Worm (Caenorhabditis elegans): Measurements from ENCODE around the gene Y57A10A.2.

Y57A10A.2 gene

DNA sequence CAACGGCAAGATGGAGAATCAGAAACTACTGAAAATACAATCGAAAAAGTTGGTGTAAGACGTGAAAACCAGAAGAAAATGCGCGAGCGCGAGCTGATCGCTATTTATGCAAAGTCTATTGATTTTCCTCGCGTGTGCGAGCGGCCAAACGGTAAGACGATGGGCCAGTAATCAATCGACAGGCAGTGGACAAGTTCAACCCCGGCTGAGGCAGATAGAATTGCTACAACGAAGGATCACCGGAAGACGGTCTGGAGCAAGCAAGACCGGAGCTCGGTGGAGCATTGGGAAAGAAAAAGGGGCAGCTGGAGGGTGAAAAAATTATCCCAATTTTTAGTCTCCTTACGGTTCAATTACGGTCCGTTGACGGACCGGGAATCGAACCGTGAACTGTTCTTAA, 24.7 kb upstream of the Y57A10A.2 start:
- TF ChIP-seq hmg-1.2 (GFP tag; IDR thresholded peaks at IDR 0.05) (peak; percentile 18; the same call in 1 of the 2 replicates), rpc-1 (optimal IDR thresholded peaks at IDR 0.05) (peak; percentile 12), rpc-1 (tag; optimal IDR thresholded peaks at IDR 0.05) (peak; percentile 53), lin-26 (GFP tag; IDR thresholded peaks at IDR 0.05) (peak; percentile 84; the same call in 1 of the 2 replicates), cebp-2 (GFP tag; IDR thresholded peaks at IDR 0.05) (peak; percentile 75; the same call in 1 of the 2 replicates), D2030.7 (GFP tag; IDR thresholded peaks at IDR 0.05) (peak; percentile 31; the same call in 1 of the 2 replicates), tbp1 (GFP tag; optimal IDR thresholded peaks at IDR 0.05) (peak; percentile 61), B0261.1 (tag; optimal IDR thresholded peaks at IDR 0.05) (peak; percentile 23)

DNA sequence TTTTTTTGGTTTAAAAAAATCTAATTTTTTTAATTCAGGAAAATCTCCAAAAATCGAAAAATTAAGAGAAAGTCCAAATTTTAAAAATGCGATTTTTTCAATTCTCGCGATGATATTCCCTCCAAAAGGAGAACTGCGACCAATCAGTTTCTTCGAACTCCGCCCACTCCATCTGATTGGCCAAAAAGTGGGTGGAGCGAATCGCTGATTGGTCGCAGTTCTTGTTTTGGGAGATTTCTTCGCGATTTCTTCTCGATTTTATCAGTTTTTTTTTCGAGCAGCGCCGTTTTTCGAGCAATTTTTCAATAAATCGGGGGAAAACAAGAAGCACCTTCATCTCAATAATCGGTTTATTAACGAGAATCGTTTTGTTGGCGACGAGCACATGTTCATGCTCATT, 17.0 kb upstream of the Y57A10A.2 start:
- no peak for TF ChIP-seq mxl-1 (tag; optimal IDR thresholded peaks at IDR 0.05)
- TF ChIP-seq cebp-2 (GFP tag; IDR thresholded peaks at IDR 0.05), result no peak
- no peak for TF ChIP-seq pbrm-1 (GFP tag; IDR thresholded peaks at IDR 0.05)
- no peak for TF ChIP-seq attf-5 (GFP tag; optimal IDR thresholded peaks at IDR 0.05)
- no peak for TF ChIP-seq ZK185.1 (tag; optimal IDR thresholded peaks at IDR 0.05; ENCODE audit: poor library complexity, severe bottlenecking)
- no peak for TF ChIP-seq dpff-1 (tag; optimal IDR thresholded peaks at IDR 0.05)
- no peak for TF ChIP-seq ets-4 (GFP tag; optimal IDR thresholded peaks at IDR 0.05)
- TF ChIP-seq nhr-90 (tag; optimal IDR thresholded peaks at IDR 0.05), result no peak
- TF ChIP-seq F37B4.10 (GFP tag; IDR thresholded peaks at IDR 0.05), result no peak
- TF ChIP-seq cebp-1 (GFP tag; IDR thresholded peaks at IDR 0.05), result no peak
- TF ChIP-seq cebp-1 (tag; optimal IDR thresholded peaks at IDR 0.05), result no peak
- TF ChIP-seq ztf-22 (GFP tag; optimal IDR thresholded peaks at IDR 0.05), result no peak
- TF ChIP-seq ccch-3 (GFP tag; optimal IDR thresholded peaks at IDR 0.05), result no peak
- no peak for TF ChIP-seq F39B2.1 (GFP tag; IDR thresholded peaks at IDR 0.05)
- TF ChIP-seq nhr-179 (tag; optimal IDR thresholded peaks at IDR 0.05), result no peak

DNA sequence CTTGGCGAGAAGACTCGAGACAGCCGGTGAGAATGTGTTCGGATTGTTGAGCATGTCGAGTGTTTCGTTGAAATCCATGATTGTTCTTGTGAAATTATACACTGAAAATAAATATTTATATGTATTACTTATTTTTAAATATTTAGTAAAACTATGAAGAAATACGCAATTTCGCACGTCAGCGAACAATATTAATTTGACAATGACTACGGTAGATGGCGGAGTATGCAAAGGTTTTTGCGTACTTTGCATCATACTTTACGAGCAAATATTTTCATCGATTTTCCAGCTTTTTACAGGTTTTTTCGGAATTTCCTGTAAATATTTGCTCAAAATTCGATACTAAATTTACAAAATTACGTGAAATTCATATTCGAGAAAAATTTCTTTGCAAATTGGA, 16.6 kb upstream of the Y57A10A.2 start, which contains the start of gene set-24:
set-24 (minus strand) TSS at position 101 of the 400 bp plus-strand sequence.
- TF ChIP-seq lsl-1 (GFP tag; optimal IDR thresholded peaks at IDR 0.05) (peak; percentile 8), somi-1 (GFP tag; optimal IDR thresholded peaks at IDR 0.05) (no peak)

DNA sequence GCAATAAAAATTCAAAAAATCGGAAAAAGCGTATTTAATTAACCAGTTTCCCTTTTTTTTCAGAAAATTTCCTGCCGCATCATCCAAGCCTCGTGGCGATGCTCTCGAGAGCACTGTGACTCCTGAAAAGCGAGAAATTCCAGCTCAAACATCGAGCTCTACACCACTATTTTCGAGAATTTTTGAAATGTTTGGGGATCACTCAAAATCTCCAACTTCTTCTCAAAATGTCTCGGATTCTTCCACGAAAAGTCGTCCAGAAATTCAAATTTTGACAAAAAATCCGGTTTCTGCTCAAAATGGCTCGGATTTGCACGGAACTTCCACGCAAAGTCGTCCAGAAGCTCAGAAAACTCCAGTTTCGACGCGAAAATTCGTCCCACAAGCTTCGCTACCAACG, 9.4 kb upstream of the Y57A10A.2 start:
- TF ChIP-seq ztf-25 (GFP tag; IDR thresholded peaks at IDR 0.05), result no peak
- no peak for TF ChIP-seq rcor-1 (GFP tag; IDR thresholded peaks at IDR 0.05)
- no peak for TF ChIP-seq ztf-3 (GFP tag; optimal IDR thresholded peaks at IDR 0.05)
- TF ChIP-seq ekl-4 (GFP tag; IDR thresholded peaks at IDR 0.05), result no peak
- no peak for TF ChIP-seq F39B2.1 (GFP tag; IDR thresholded peaks at IDR 0.05)
- no peak for TF ChIP-seq zfh-2 (GFP tag; conservative IDR thresholded peaks at IDR 0.05)
- TF ChIP-seq egl-18 (GFP tag; IDR thresholded peaks at IDR 0.05), result no peak
- no peak for TF ChIP-seq bed-1 (GFP tag; IDR thresholded peaks at IDR 0.05)
- TF ChIP-seq attf-3 (GFP tag; conservative IDR thresholded peaks at IDR 0.05), result no peak
- TF ChIP-seq F22D6.2 (tag; optimal IDR thresholded peaks at IDR 0.05), result no peak
- no peak for TF ChIP-seq madf-8 (GFP tag; conservative IDR thresholded peaks at IDR 0.05)
- no peak for TF ChIP-seq gei-17 (GFP tag; optimal IDR thresholded peaks at IDR 0.05)
- no peak for TF ChIP-seq F55B11.4 (tag; optimal IDR thresholded peaks at IDR 0.05; ENCODE audit: borderline replicate concordance, insufficient read depth)
- no peak for TF ChIP-seq hmg-1.2 (GFP tag; IDR thresholded peaks at IDR 0.05)
- TF ChIP-seq unc-62 (GFP tag; optimal IDR thresholded peaks at IDR 0.05), result no peak
- no peak for TF ChIP-seq dox-1 (GFP tag; IDR thresholded peaks at IDR 0.05)
- no peak for TF ChIP-seq ztf-18 (tag; optimal IDR thresholded peaks at IDR 0.05)

Measured in whole organism, young adult.